Fruit fly (Drosophila melanogaster) whole organism, embryonic: ENCODE measurements around the gene veli.
A peak's percentile ranks its signal among the peaks of the same experiment; 100 is the strongest.

Experiments
- Atf6 ChIP-seq: fragments of 200-800 bp; sonication (Bioruptor generic); IDR thresholded peaks from 2 replicates; pipeline ENCODE4 v1.3.6; 2022; ENCODE audit warnings: missing biosample characterization, missing genetic modification characterization
- Bgb ChIP-seq: fragments of 200-800 bp; sonication (Bioruptor generic); IDR thresholded peaks from 2 replicates; pipeline ENCODE4 v1.3.6; 2022; ENCODE audit warnings: missing biosample characterization, missing genetic modification characterization; ENCODE audit not compliant: partially characterized antibody
- BtbVII ChIP-seq: fragments of 200-800 bp; sonication (Bioruptor generic); optimal IDR thresholded peaks from 3 replicates; lab custom pipeline; 2017; ENCODE audit warnings: missing biosample characterization, mild to moderate bottlenecking, missing genetic modification characterization
- C15 ChIP-seq: fragments of 200-800 bp; sonication (Bioruptor generic); IDR thresholded peaks from 3 replicates; pipeline ENCODE4 v1.3.6; 2022; ENCODE audit warnings: missing biosample characterization, missing genetic modification characterization
- CG10543 ChIP-seq: fragments of 200-800 bp; sonication (Bioruptor generic); optimal IDR thresholded peaks from 3 replicates; lab custom pipeline; 2017; ENCODE audit warnings: missing biosample characterization, mild to moderate bottlenecking, missing genetic modification characterization, moderate library complexity
- CG11456 ChIP-seq: fragments of 200-800 bp; sonication (Bioruptor generic); IDR thresholded peaks from 3 replicates; pipeline ENCODE4 v1.3.6; 2022; ENCODE audit warnings: missing biosample characterization, missing genetic modification characterization
- CG11504 ChIP-seq: fragments of 200-800 bp; sonication (Bioruptor generic); optimal IDR thresholded peaks from 3 replicates; lab custom pipeline; 2019; ENCODE audit warnings: missing biosample characterization, mild to moderate bottlenecking, missing genetic modification characterization, moderate library complexity
- CG12659 ChIP-seq: fragments of 200-800 bp; sonication (Bioruptor generic); optimal IDR thresholded peaks from 3 replicates; lab custom pipeline; 2017; ENCODE audit warnings: mild to moderate bottlenecking, missing biosample characterization, missing genetic modification reagents, missing genetic modification characterization
- CG12942 ChIP-seq: fragments of 200-800 bp; sonication (Bioruptor generic); optimal IDR thresholded peaks from 3 replicates; lab custom pipeline; 2016; ENCODE audit warnings: missing biosample characterization, missing genetic modification characterization
- CG13775 ChIP-seq: fragments of 200-800 bp; sonication (Bioruptor generic); optimal IDR thresholded peaks from 3 replicates; lab custom pipeline; 2017; ENCODE audit warnings: missing biosample characterization, mild to moderate bottlenecking, missing genetic modification characterization
- CG17361 ChIP-seq: fragments of 200-800 bp; sonication (Bioruptor generic); IDR thresholded peaks from 3 replicates; pipeline ENCODE4 v1.3.6; 2022; ENCODE audit warnings: missing biosample characterization, missing genetic modification characterization
- CG18011 ChIP-seq: fragments of 200-800 bp; sonication (Bioruptor generic); optimal IDR thresholded peaks from 2 replicates; lab custom pipeline; 2017; ENCODE audit warnings: missing biosample characterization, missing genetic modification characterization, mild to moderate bottlenecking, moderate library complexity, missing genotype
- CG18619 ChIP-seq: fragments of 200-800 bp; sonication (Bioruptor generic); optimal IDR thresholded peaks from 3 replicates; lab custom pipeline; 2017; ENCODE audit warnings: missing biosample characterization, mild to moderate bottlenecking, missing genetic modification characterization
- CG34376 ChIP-seq: fragments of 200-800 bp; sonication (Bioruptor generic); optimal IDR thresholded peaks from 2 replicates; lab custom pipeline; 2018; ENCODE audit warnings: missing biosample characterization, mild to moderate bottlenecking, missing genetic modification characterization
- CG42726 ChIP-seq: fragments of 200-800 bp; sonication (Bioruptor generic); IDR thresholded peaks from 2 replicates; pipeline ENCODE4 v1.3.6; 2022; ENCODE audit warnings: missing biosample characterization, missing genetic modification characterization; ENCODE audit not compliant: partially characterized antibody
- CG4282 ChIP-seq: fragments of 200-800 bp; sonication (Bioruptor generic); optimal IDR thresholded peaks from 2 replicates; lab custom pipeline; 2016; ENCODE audit warnings: missing biosample characterization, missing genetic modification characterization
- CG7963 ChIP-seq: fragments of 200-800 bp; sonication (Bioruptor generic); IDR thresholded peaks from 3 replicates; pipeline ENCODE4 v1.3.6; 2022; ENCODE audit warnings: missing biosample characterization, missing genetic modification characterization; ENCODE audit not compliant: partially characterized antibody
- Dbx ChIP-seq: fragments of 200-800 bp; sonication (Bioruptor generic); IDR thresholded peaks from 3 replicates; pipeline ENCODE4 v1.3.6; 2022; ENCODE audit warnings: missing biosample characterization, missing genetic modification characterization
- Doc2 ChIP-seq: fragments of 200-800 bp; sonication (Bioruptor generic); IDR thresholded peaks from 2 replicates; pipeline ENCODE4 v1.3.6; 2022; ENCODE audit warnings: missing biosample characterization, missing genetic modification characterization
- Dp ChIP-seq: fragments of 200-800 bp; sonication (Bioruptor generic); optimal IDR thresholded peaks from 2 replicates; lab custom pipeline; 2018; ENCODE audit warnings: missing biosample characterization, mild to moderate bottlenecking, missing genetic modification characterization, moderate library complexity
- Dref ChIP-seq: fragments of 200-800 bp; sonication (Bioruptor generic); IDR thresholded peaks from 2 replicates; pipeline ENCODE4 v1.3.6; 2022; ENCODE audit warnings: missing biosample characterization, missing genetic modification characterization
- Eip74EF ChIP-seq, 2 experiments: fragments of 200-800 bp in 1 of 2; fragments of >200 bp in 1 of 2; sonication (Bioruptor generic) in 1 of 2; optimal IDR thresholded peaks; 2 replicates each; lab custom pipeline; 2017 to 2019; ENCODE audit warnings: missing biosample characterization in 2 of 2, missing genetic modification characterization in 2 of 2, mild to moderate bottlenecking in 1 of 2, moderate library complexity in 1 of 2
- Elba2 ChIP-seq: fragments of 200-800 bp; sonication (Bioruptor generic); optimal IDR thresholded peaks from 3 replicates; lab custom pipeline; 2016; ENCODE audit warnings: missing biosample characterization, missing genetic modification characterization
- Fer1 ChIP-seq: fragments of 200-800 bp; sonication (Bioruptor generic); optimal IDR thresholded peaks from 2 replicates; lab custom pipeline; 2017; ENCODE audit warnings: missing biosample characterization, mild to moderate bottlenecking, missing genetic modification characterization
- HmgZ ChIP-seq: fragments of 200-800 bp; sonication (Bioruptor generic); optimal IDR thresholded peaks from 2 replicates; lab custom pipeline; 2018; ENCODE audit warnings: missing biosample characterization, mild to moderate bottlenecking, missing genetic modification characterization
- Lim3 ChIP-seq: fragments of 200-800 bp; sonication (Bioruptor generic); IDR thresholded peaks from 2 replicates; pipeline ENCODE4 v1.3.6; 2022; ENCODE audit warnings: missing biosample characterization, missing genetic modification characterization
- MESR4 ChIP-seq: fragments of 200-800 bp; sonication (Bioruptor generic); optimal IDR thresholded peaks from 2 replicates; lab custom pipeline; 2018; ENCODE audit warnings: missing biosample characterization, mild to moderate bottlenecking, missing genetic modification characterization, moderate library complexity
- MTF-1 ChIP-seq: fragments of 200-800 bp; sonication (Bioruptor generic); optimal IDR thresholded peaks from 2 replicates; lab custom pipeline; 2018; ENCODE audit warnings: missing biosample characterization, mild to moderate bottlenecking, missing genetic modification characterization, borderline replicate concordance
- Myb ChIP-seq: fragments of 200-800 bp; sonication (Bioruptor generic); optimal IDR thresholded peaks from 2 replicates; lab custom pipeline; 2016; ENCODE audit warnings: missing biosample characterization, missing genetic modification characterization
- Nf-YB ChIP-seq: fragments of 200-800 bp; sonication (Bioruptor generic); optimal IDR thresholded peaks from 3 replicates; lab custom pipeline; 2019; ENCODE audit warnings: missing biosample characterization, mild to moderate bottlenecking, missing genetic modification characterization, moderate library complexity
- Six4 ChIP-seq: fragments of 200-800 bp; sonication (Bioruptor generic); optimal IDR thresholded peaks from 2 replicates; lab custom pipeline; 2016; ENCODE audit warnings: missing biosample characterization, missing genetic modification characterization
- Sry-δ ChIP-seq: fragments of 200-800 bp; sonication (Bioruptor generic); optimal IDR thresholded peaks from 2 replicates; lab custom pipeline; 2016; ENCODE audit warnings: missing biosample characterization, missing genetic modification characterization
- Stat92E ChIP-seq, 3 experiments: fragments of >200 bp in 2 of 3; fragments of 200-800 bp in 1 of 3; sonication (Bioruptor generic) in 1 of 3; optimal IDR thresholded peaks; 2 replicates each; lab custom pipeline; 2017 to 2019; ENCODE audit warnings: missing biosample characterization in 3 of 3, missing genetic modification characterization in 3 of 3, mild to moderate bottlenecking in 1 of 3, moderate library complexity in 1 of 3
- bbx ChIP-seq: fragments of 200-800 bp; sonication (Bioruptor generic); IDR thresholded peaks from 2 replicates; pipeline ENCODE4 v1.3.6; 2022; ENCODE audit warnings: missing biosample characterization, missing genetic modification characterization; ENCODE audit not compliant: partially characterized antibody
- cas ChIP-seq: fragments of 200-800 bp; sonication (Bioruptor generic); IDR thresholded peaks from 2 replicates; pipeline ENCODE4 v1.3.6; 2022; ENCODE audit warnings: missing biosample characterization, missing genetic modification characterization
- crp ChIP-seq, 2 experiments: fragments of 200-800 bp; sonication (Bioruptor generic); optimal IDR thresholded peaks; 2 replicates in 1 of 2; 3 replicates in 1 of 2; lab custom pipeline; 2017; ENCODE audit warnings: missing biosample characterization in 2 of 2, missing genetic modification characterization in 2 of 2, mild to moderate bottlenecking in 1 of 2, moderate library complexity in 1 of 2
- ftz-f1 ChIP-seq: fragments of 200-800 bp; sonication (Bioruptor generic); optimal IDR thresholded peaks from 2 replicates; lab custom pipeline; 2016; ENCODE audit warnings: missing biosample characterization, missing genetic modification characterization
- grn ChIP-seq: fragments of 200-800 bp; sonication (Bioruptor generic); optimal IDR thresholded peaks from 3 replicates; lab custom pipeline; 2017; ENCODE audit warnings: missing biosample characterization, missing genetic modification characterization
- hb ChIP-seq: fragments of 200-800 bp; sonication (Bioruptor generic); IDR thresholded peaks from 3 replicates; pipeline ENCODE4 v1.3.6; 2022; ENCODE audit warnings: missing biosample characterization, missing genetic modification characterization; ENCODE audit not compliant: partially characterized antibody
- jumu ChIP-seq: fragments of 200-800 bp; sonication (Bioruptor generic); optimal IDR thresholded peaks from 3 replicates; lab custom pipeline; 2016; ENCODE audit warnings: missing biosample characterization, missing genetic modification characterization
- lov ChIP-seq, 2 experiments: fragments of 200-800 bp in 1 of 2; fragments of >200 bp in 1 of 2; sonication (Bioruptor generic) in 1 of 2; IDR thresholded peaks in 1 of 2; optimal IDR thresholded peaks in 1 of 2; 2 replicates in 1 of 2; 3 replicates in 1 of 2; pipeline versions ENCODE4 v1.3.6 to Lab custom; 2017 to 2022; ENCODE audit warnings: missing biosample characterization in 1 of 2, missing genetic modification characterization in 1 of 2
- maf-S ChIP-seq: fragments of 200-800 bp; sonication (Bioruptor generic); optimal IDR thresholded peaks from 2 replicates; lab custom pipeline; 2016; ENCODE audit warnings: missing biosample characterization, missing genetic modification characterization
- nom ChIP-seq: fragments of 200-800 bp; sonication (Bioruptor generic); optimal IDR thresholded peaks from 2 replicates; lab custom pipeline; 2017; ENCODE audit warnings: missing biosample characterization, missing genetic modification characterization, mild to moderate bottlenecking, moderate library complexity, missing genetic modification reagents
- salm ChIP-seq: fragments of 200-800 bp; sonication (Bioruptor generic); optimal IDR thresholded peaks from 2 replicates; lab custom pipeline; 2018; ENCODE audit warnings: missing biosample characterization, mild to moderate bottlenecking, missing genetic modification characterization
- tio ChIP-seq: fragments of 200-800 bp; sonication (Bioruptor generic); optimal IDR thresholded peaks from 2 replicates; lab custom pipeline; 2017; ENCODE audit warnings: missing biosample characterization, missing genetic modification characterization, inconsistent platforms
- tna ChIP-seq: fragments of 200-800 bp; sonication (Bioruptor generic); IDR thresholded peaks from 2 replicates; pipeline ENCODE4 v1.3.6; 2022; ENCODE audit warnings: missing biosample characterization, missing genetic modification characterization; ENCODE audit not compliant: partially characterized antibody
- unpg ChIP-seq: fragments of 200-800 bp; sonication (Bioruptor generic); optimal IDR thresholded peaks from 3 replicates; lab custom pipeline; 2018; ENCODE audit warnings: missing biosample characterization, mild to moderate bottlenecking, missing genetic modification characterization, moderate library complexity
- vvl ChIP-seq: fragments of 200-800 bp; sonication (Bioruptor generic); IDR thresholded peaks from 2 replicates; pipeline ENCODE4 v1.3.6; 2022; ENCODE audit warnings: missing biosample characterization, missing genetic modification characterization
- wdn ChIP-seq: fragments of 200-800 bp; sonication (Bioruptor generic); IDR thresholded peaks from 2 replicates; pipeline ENCODE4 v1.3.6; 2022; ENCODE audit warnings: missing biosample characterization, missing genetic modification characterization

veli gene

DNA sequence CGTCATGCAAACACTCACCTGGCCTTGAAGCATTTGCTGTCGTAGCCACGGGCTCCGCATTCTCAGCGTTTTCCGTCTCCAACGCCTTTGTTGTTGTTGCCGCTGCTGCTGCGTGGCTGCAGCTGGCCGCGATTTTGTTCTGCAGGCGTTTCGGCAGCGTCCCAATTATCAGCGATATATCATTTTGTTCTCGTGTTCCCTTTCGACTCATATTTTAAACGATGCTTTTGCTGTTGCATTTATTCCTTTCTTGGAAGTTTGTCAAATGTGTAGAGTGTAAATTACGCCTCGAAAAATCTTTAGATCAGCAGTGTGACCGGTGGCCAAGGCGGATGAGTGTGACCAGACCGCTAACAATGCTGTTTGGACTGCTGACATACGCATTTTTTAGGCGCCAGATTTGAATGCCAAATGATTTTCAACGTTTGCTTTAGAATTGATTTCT, 32.2 kb downstream of the veli start, which contains the start of gene Smg6 (continued):
- TF ChIP-seq CG12659 (GFP tag; lab: Kevin White, UChicago) (peak; percentile 1), CG12942 (no peak), nom (GFP tag; lab: Kevin White, UChicago) (peak; percentile 37), HmgZ (tag; lab: Kevin White, UChicago) (peak; percentile 28), C15 (GFP tag; lab: Robert Waterston, UW) (no peak), maf-S (no peak), CG11504 (tag; lab: Kevin White, UChicago) (no peak), CG42726 (GFP tag; lab: Robert Waterston, UW) (no peak; the same call in 1 of the 2 replicates), crp (GFP tag; optimal IDR thresholded peaks at IDR 0.05; lab: Kevin White, UChicago) (peak in 1 of 2 experiments; percentile 18), Sry-δ (peak; percentile 45), Bgb (peak; percentile 20; the same call in 1 of the 2 replicates), MESR4 (GFP tag; lab: Kevin White, UChicago) (peak; percentile 99), Six4 (GFP tag; lab: Kevin White, UChicago) (no peak), CG18619 (no peak), Myb (GFP tag; lab: Kevin White, UChicago) (peak; percentile 59), Elba2 (GFP tag; lab: Kevin White, UChicago) (peak; percentile 22), lov (optimal IDR thresholded peaks at IDR 0.05; lab: Kevin White, UChicago) (no peak), lov (GFP tag; IDR thresholded peaks at IDR 0.05; lab: Robert Waterston, UW) (no peak), CG34376 (GFP tag; lab: Kevin White, UChicago) (peak; percentile 49), jumu (GFP tag; lab: Kevin White, UChicago) (no peak), vvl (GFP tag; lab: Robert Waterston, UW) (no peak), ftz-f1 (GFP tag; lab: Kevin White, UChicago) (peak; percentile 94), CG10543 (GFP tag; lab: Kevin White, UChicago) (no peak), Doc2 (no peak), tio (GFP tag; lab: Kevin White, UChicago) (no peak), hb (GFP tag; lab: Robert Waterston, UW) (no peak), MTF-1 (GFP tag; lab: Kevin White, UChicago) (no peak), unpg (GFP tag; lab: Kevin White, UChicago) (no peak), CG17361 (no peak), Atf6 (GFP tag; lab: Robert Waterston, UW) (no peak), bbx (GFP tag; lab: Robert Waterston, UW) (0 out of 2 replicates have a peak, but pooled peaks have one; percentile 30), Lim3 (GFP tag; lab: Robert Waterston, UW) (no peak), CG18011 (no peak), CG13775 (GFP tag; lab: Kevin White, UChicago) (no peak), Dp (GFP tag; lab: Kevin White, UChicago) (peak; percentile 97), Nf-YB (no peak), CG7963 (GFP tag; lab: Robert Waterston, UW) (no peak), salm (tag; lab: Kevin White, UChicago) (no peak), Dref (GFP tag; lab: Robert Waterston, UW) (peak; percentile 27; the same call in 1 of the 2 replicates), Fer1 (GFP tag; lab: Kevin White, UChicago) (peak; percentile 46), Dbx (GFP tag; lab: Robert Waterston, UW) (no peak), CG4282 (GFP tag; lab: Kevin White, UChicago) (no peak), tna (no peak), Eip74EF (GFP tag; optimal IDR thresholded peaks at IDR 0.05; lab: Kevin White, UChicago) (no peak), grn (GFP tag; lab: Kevin White, UChicago) (no peak), Stat92E (GFP tag; optimal IDR thresholded peaks at IDR 0.05; lab: Kevin White, UChicago) (peak in 1 of 3 experiments; percentile 59), cas (no peak), BtbVII (GFP tag; lab: Kevin White, UChicago) (no peak), CG11456 (no peak), wdn (GFP tag; lab: Robert Waterston, UW) (no peak)
